Worm (Caenorhabditis elegans) whole organism, L1 larva: ENCODE results near the gene hap-1.

Experiments
- ama-1 ChIP-seq: fragments of 150-350 bp; optimal IDR thresholded peaks from 2 replicates; lab custom pipeline; 2014
- dpl-1 ChIP-seq, 3 experiments: fragments of 150-350 bp in 2 of 3; sonication (generic microtip) in 1 of 3; optimal IDR thresholded peaks; 2 replicates each; lab custom pipeline; 2014 to 2017; ENCODE audit warnings: missing biosample characterization in 3 of 3, missing genetic modification characterization in 3 of 3, missing genetic modification reagents in 3 of 3
- egl-27 ChIP-seq, 2 experiments: fragments of 150-350 bp in 1 of 2; sonication (generic microtip); optimal IDR thresholded peaks; 3 replicates each; lab custom pipeline; 2017 to 2018; ENCODE audit warnings: missing biosample characterization in 2 of 2, missing genetic modification characterization in 2 of 2, missing genetic modification reagents in 2 of 2
- elt-3 ChIP-seq, 6 experiments: fragments of 150-350 bp in 1 of 6; sonication (generic microtip); optimal IDR thresholded peaks; 2 replicates each; lab custom pipeline; 2017 to 2018; ENCODE audit warnings: missing biosample characterization in 6 of 6, missing genetic modification characterization in 6 of 6, inconsistent platforms in 1 of 6
- grh-1 ChIP-seq: fragments of 200-800 bp; sonication (Bioruptor generic); IDR thresholded peaks from 2 replicates; pipeline ENCODE4 v1.3.6; 2022; ENCODE audit warnings: missing genetic modification reagents, missing genetic modification characterization, missing compliant biosample characterization
- hlh-17 ChIP-seq: fragments of 200-800 bp; sonication (Bioruptor generic); optimal IDR thresholded peaks from 2 replicates; lab custom pipeline; 2018; ENCODE audit warnings: missing genetic modification characterization, mild to moderate bottlenecking, missing compliant biosample characterization, moderate library complexity, borderline replicate concordance
- hlh-4 ChIP-seq: sonication (generic microtip); optimal IDR thresholded peaks from 2 replicates; lab custom pipeline; 2016; ENCODE audit warnings: mild to moderate bottlenecking, missing genetic modification characterization, missing compliant biosample characterization
- lin-15B ChIP-seq: fragments of 150-350 bp; sonication (generic microtip); optimal IDR thresholded peaks from 3 replicates; lab custom pipeline; 2014; ENCODE audit warnings: missing biosample characterization, missing genetic modification characterization
- nhr-12 ChIP-seq: sonication (generic microtip); optimal IDR thresholded peaks from 2 replicates; lab custom pipeline; 2017; ENCODE audit warnings: missing biosample characterization, missing genetic modification characterization
- nhr-77 ChIP-seq: fragments of 150-350 bp; optimal IDR thresholded peaks from 2 replicates; lab custom pipeline; 2014; ENCODE audit warnings: missing biosample characterization, missing genetic modification characterization
- snpc-4 ChIP-seq: fragments of 150-350 bp; optimal IDR thresholded peaks from 2 replicates; lab custom pipeline; 2014; ENCODE audit warnings: missing biosample characterization, missing genetic modification characterization
- unc-98 ChIP-seq: fragments of 200-800 bp; sonication (Bioruptor generic); IDR thresholded peaks from 2 replicates; pipeline ENCODE4 v1.3.6; 2022; ENCODE audit warnings: missing genetic modification characterization, missing compliant biosample characterization
- zag-1 ChIP-seq: fragments of 150-350 bp; optimal IDR thresholded peaks from 2 replicates; lab custom pipeline; 2014; ENCODE audit warnings: missing biosample characterization, missing genetic modification characterization
- ztf-4 ChIP-seq: fragments of 150-350 bp; optimal IDR thresholded peaks from 2 replicates; lab custom pipeline; 2014; ENCODE audit warnings: missing biosample characterization, missing genetic modification characterization

DNA sequence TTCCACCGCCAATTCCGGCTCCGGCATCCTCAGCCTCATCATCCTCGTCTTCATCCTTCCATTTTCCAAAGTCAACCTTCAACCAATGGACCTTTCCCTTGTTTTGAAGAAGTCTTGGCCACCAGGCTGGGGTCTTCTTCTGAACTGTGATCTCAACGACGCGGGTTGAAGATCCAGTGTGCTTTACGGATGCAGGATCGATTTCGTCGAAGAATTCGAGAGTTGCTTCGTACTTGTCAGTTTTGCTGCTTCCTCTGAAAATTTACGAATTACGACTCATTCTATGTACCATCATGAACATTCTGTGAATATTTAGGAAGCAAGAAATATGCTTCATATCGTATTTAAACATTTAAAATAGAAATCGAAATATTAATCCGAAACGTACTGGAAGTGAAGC, 10.5 kb downstream of the hap-1 start:
- TF ChIP-seq ama-1 (lab: Kevin White, UChicago) (no peak), nhr-12 (tag; lab: Kevin White, UChicago) (no peak), egl-27 (tag; optimal IDR thresholded peaks at IDR 0.05; lab: Kevin White, UChicago) (no peak), lin-15B (no peak), zag-1 (no peak), nhr-77 (tag; lab: Kevin White, UChicago) (no peak), dpl-1 (GFP tag; optimal IDR thresholded peaks at IDR 0.05; lab: Kevin White, UChicago) (no peak), hlh-4 (tag; lab: Kevin White, UChicago) (no peak), hlh-17 (GFP tag; lab: Kevin White, UChicago) (no peak), unc-98 (GFP tag; lab: Robert Waterston, UW) (no peak), snpc-4 (tag; lab: Kevin White, UChicago) (no peak), grh-1 (GFP tag; lab: Robert Waterston, UW) (no peak), elt-3 (tag; optimal IDR thresholded peaks at IDR 0.05; lab: Kevin White, UChicago) (no peak), ztf-4 (tag; lab: Kevin White, UChicago) (no peak)
